Worm (Caenorhabditis elegans) whole organism, late embryonic: Measurements from ENCODE around the gene srx-63.

Experiments used
- ceh-6 ChIP-seq: fragments of 200-800 bp; sonication (Bioruptor generic); optimal IDR thresholded peaks from 2 replicates; lab custom pipeline; 2018; ENCODE audit warnings: mild to moderate bottlenecking, missing genetic modification characterization, missing compliant biosample characterization
- fkh-10 ChIP-seq: fragments of 150-350 bp; optimal IDR thresholded peaks from 2 replicates; lab custom pipeline; 2014; ENCODE audit warnings: missing biosample characterization, missing genetic modification reagents, missing genetic modification characterization
- sdc-2 ChIP-seq: sonication (generic microtip); optimal IDR thresholded peaks from 2 replicates; lab custom pipeline; 2016; ENCODE audit warnings: missing genotype, missing genetic modification characterization, missing compliant biosample characterization

- TF ChIP-seq sdc-2 (no peak), ceh-6 (GFP tag; lab: Kevin White, UChicago) (no peak), fkh-10 (GFP tag; lab: Kevin White, UChicago) (no peak)
Observed at ce11 chrV:3927522-3927921, 3.9 kb upstream of the srx-63 start.
